Worm (Caenorhabditis elegans) whole organism, L4 larva: ENCODE measurements around the gene C43F9.5.

Experiments used
- F26F4.8 ChIP-seq: fragments of 200-800 bp; sonication (Bioruptor generic); conservative IDR thresholded peaks from 2 replicates; pipeline ENCODE4 v1.3.6; 2022; ENCODE audit warnings: missing genetic modification characterization, missing compliant biosample characterization
- F44E2.7 ChIP-seq: fragments of 200-800 bp; sonication (Bioruptor generic); IDR thresholded peaks from 2 replicates; pipeline ENCODE4 v2.1.2; 2022; ENCODE audit warnings: missing genetic modification characterization, missing compliant biosample characterization
- Y105C5A.15 ChIP-seq: fragments of 200-800 bp; sonication (Bioruptor generic); IDR thresholded peaks from 2 replicates; pipeline ENCODE4 v1.3.6; 2022; ENCODE audit warnings: missing genetic modification characterization, missing compliant biosample characterization
- ceh-62 ChIP-seq: sonication (generic microtip); optimal IDR thresholded peaks from 2 replicates; lab custom pipeline; 2017; ENCODE audit warnings: missing biosample characterization, missing genetic modification characterization
- daf-12 ChIP-seq: fragments of 150-350 bp; optimal IDR thresholded peaks from 2 replicates; lab custom pipeline; 2014; ENCODE audit warnings: missing biosample characterization, missing genetic modification reagents, missing genetic modification characterization
- daf-8 ChIP-seq: fragments of 200-800 bp; sonication (Bioruptor generic); IDR thresholded peaks from 2 replicates; pipeline ENCODE4 v1.3.6; 2022; ENCODE audit warnings: missing genetic modification characterization, missing compliant biosample characterization
- fkh-10 ChIP-seq: fragments of 150-350 bp; optimal IDR thresholded peaks from 2 replicates; lab custom pipeline; 2014; ENCODE audit warnings: missing biosample characterization, missing genetic modification reagents, missing genetic modification characterization
- hif-1 ChIP-seq, 2 experiments: sonication (generic microtip); optimal IDR thresholded peaks; 2 replicates each; lab custom pipeline; 2016 to 2017; ENCODE audit warnings: missing compliant biosample characterization in 2 of 2, missing genetic modification characterization in 2 of 2, missing genetic modification reagents in 2 of 2, missing genotype in 2 of 2, mild to moderate bottlenecking in 1 of 2
- lin-1 ChIP-seq: fragments of 200-800 bp; sonication (Bioruptor generic); IDR thresholded peaks from 2 replicates; pipeline ENCODE4 v1.3.6; 2022; ENCODE audit warnings: missing genetic modification reagents, missing genetic modification characterization, missing compliant biosample characterization
- lin-39 ChIP-seq: fragments of 150-350 bp; optimal IDR thresholded peaks from 2 replicates; lab custom pipeline; 2014; ENCODE audit warnings: missing biosample characterization, missing genetic modification reagents, missing genetic modification characterization
- madf-9 ChIP-seq: fragments of 200-800 bp; sonication (Bioruptor generic); conservative IDR thresholded peaks from 2 replicates; pipeline ENCODE4 v1.3.6; 2022; ENCODE audit warnings: missing genetic modification reagents, missing genetic modification characterization, missing compliant biosample characterization
- mdt-29 ChIP-seq: fragments of 200-800 bp; sonication (Bioruptor generic); IDR thresholded peaks from 2 replicates; pipeline ENCODE4 v1.3.6; 2022; ENCODE audit warnings: missing genetic modification reagents, missing genetic modification characterization, missing compliant biosample characterization
- nhr-11 ChIP-seq: fragments of 150-350 bp; optimal IDR thresholded peaks from 2 replicates; lab custom pipeline; 2014; ENCODE audit warnings: missing biosample characterization, missing genetic modification characterization
- nhr-111 ChIP-seq: fragments of 200-800 bp; sonication (Bioruptor generic); optimal IDR thresholded peaks from 2 replicates; lab custom pipeline; 2018; ENCODE audit warnings: mild to moderate bottlenecking, missing genetic modification characterization, missing compliant biosample characterization
- nhr-28 ChIP-seq: fragments of 150-350 bp; optimal IDR thresholded peaks from 2 replicates; lab custom pipeline; 2014; ENCODE audit warnings: missing biosample characterization, missing genetic modification characterization
- nhr-41 ChIP-seq: fragments of 200-800 bp; sonication (Bioruptor generic); IDR thresholded peaks from 2 replicates; pipeline ENCODE4 v1.3.6; 2022; ENCODE audit warnings: missing genetic modification reagents, missing genetic modification characterization, missing compliant biosample characterization
- nhr-48 ChIP-seq: sonication (generic microtip); optimal IDR thresholded peaks from 2 replicates; lab custom pipeline; 2016; ENCODE audit warnings: mild to moderate bottlenecking, missing genetic modification characterization, missing compliant biosample characterization
- nhr-77 ChIP-seq: fragments of 150-350 bp; optimal IDR thresholded peaks from 2 replicates; lab custom pipeline; 2014; ENCODE audit warnings: missing biosample characterization, missing genetic modification characterization
- pqm-1 ChIP-seq: sonication (generic microtip); optimal IDR thresholded peaks from 2 replicates; lab custom pipeline; 2017; ENCODE audit warnings: missing biosample characterization, missing genetic modification characterization
- spr-1 ChIP-seq: sonication (generic microtip); optimal IDR thresholded peaks from 2 replicates; lab custom pipeline; 2016; ENCODE audit warnings: mild to moderate bottlenecking, missing genetic modification characterization, missing compliant biosample characterization
- tra-1 ChIP-seq: fragments of 200-800 bp; sonication (Bioruptor generic); IDR thresholded peaks from 2 replicates; pipeline ENCODE4 v1.3.6; 2022; ENCODE audit warnings: missing genetic modification reagents, missing genetic modification characterization, missing compliant biosample characterization
- vab-7 ChIP-seq: fragments of 200-800 bp; sonication (Bioruptor generic); IDR thresholded peaks from 2 replicates; pipeline ENCODE4 v1.3.6; 2022; ENCODE audit warnings: missing genetic modification reagents, missing genetic modification characterization, missing compliant biosample characterization
- zag-1 ChIP-seq: fragments of 150-350 bp; optimal IDR thresholded peaks from 2 replicates; lab custom pipeline; 2014; ENCODE audit warnings: missing biosample characterization, missing genetic modification characterization
- ztf-11 ChIP-seq: fragments of 150-350 bp; optimal IDR thresholded peaks from 2 replicates; lab custom pipeline; 2014; ENCODE audit warnings: missing biosample characterization, missing genetic modification characterization

C43F9.5 gene

DNA sequence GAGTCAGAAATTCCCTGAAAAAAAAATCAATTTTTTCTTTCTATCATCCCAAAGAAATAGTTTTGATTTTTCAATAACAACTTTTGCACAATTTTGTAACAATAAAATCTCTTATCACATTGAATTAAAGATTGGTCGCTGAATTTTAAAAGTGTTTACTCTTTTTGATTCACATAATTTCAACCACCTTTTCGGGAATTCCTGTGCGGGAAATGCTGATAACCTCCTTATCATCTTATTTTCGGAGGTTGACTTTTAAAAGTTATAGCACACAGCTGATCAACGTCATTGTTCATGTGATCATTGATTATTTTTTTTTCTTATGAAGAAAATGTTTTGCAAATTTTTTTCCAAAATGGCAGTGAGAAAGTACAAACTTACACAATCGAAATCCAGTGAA is 47.2 kb downstream of the C43F9.5 start (continued):
- TF ChIP-seq vab-7 (GFP tag; lab: Robert Waterston, UW) (no peak), nhr-77 (tag; lab: Kevin White, UChicago) (peak; percentile 73), madf-9 (GFP tag; lab: Robert Waterston, UW) (no peak), lin-1 (GFP tag; lab: Robert Waterston, UW) (no peak), pqm-1 (peak; percentile 75), ceh-62 (no peak), daf-8 (GFP tag; lab: Robert Waterston, UW) (no peak), mdt-29 (GFP tag; lab: Robert Waterston, UW) (no peak), zag-1 (tag; lab: Kevin White, UChicago) (no peak), nhr-11 (tag; lab: Kevin White, UChicago) (no peak), F44E2.7 (GFP tag; lab: Robert Waterston, UW) (no peak), hif-1 (tag; optimal IDR thresholded peaks at IDR 0.05; lab: Kevin White, UChicago) (no peak), tra-1 (no peak), nhr-111 (no peak), fkh-10 (GFP tag; lab: Kevin White, UChicago) (no peak), nhr-48 (tag; lab: Kevin White, UChicago) (no peak), Y105C5A.15 (GFP tag; lab: Robert Waterston, UW) (no peak)
- TF ChIP-seq, all 104 proteins: peak for 9

DNA sequence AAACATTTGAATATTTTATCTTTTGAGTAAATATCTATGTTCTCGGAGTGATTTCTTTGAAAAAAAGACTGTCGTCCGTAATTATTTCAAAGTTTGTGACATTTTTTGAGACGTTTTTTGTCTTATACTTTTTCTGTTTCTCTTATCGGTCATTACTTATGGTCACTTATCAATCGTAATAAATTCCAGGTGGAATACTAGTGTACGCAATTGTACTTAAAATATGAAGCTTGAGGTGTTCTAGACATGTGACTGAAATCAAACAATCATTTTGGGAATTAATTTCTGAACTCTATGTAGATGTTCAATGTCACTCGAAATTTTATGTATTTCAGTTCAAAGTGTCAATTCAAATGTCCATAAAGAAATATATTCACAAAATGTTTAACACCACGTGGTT is 48.3 kb downstream of the C43F9.5 start:
- TF ChIP-seq lin-39 (tag; lab: Kevin White, UChicago), result no peak
- TF ChIP-seq F26F4.8 (GFP tag; lab: Robert Waterston, UW), result no peak
- peak; percentile 18 for TF ChIP-seq nhr-28 (tag; lab: Kevin White, UChicago)
- TF ChIP-seq spr-1, result no peak
- TF ChIP-seq daf-12 (tag; lab: Kevin White, UChicago), result no peak
- TF ChIP-seq ztf-11 (tag; lab: Kevin White, UChicago), result no peak
- TF ChIP-seq nhr-41 (GFP tag; lab: Robert Waterston, UW), result no peak
